Comparison of ENCODE assay signal across 3 fruit fly cellular contexts in genomic region chr3R:19830973-19831372, dm6.
TF ChIP-seq lines count a peak whose summit lies in the region.

No protein-coding gene starts in this region.

- no peak for TF ChIP-seq CTCF in whole organism, embryonic (GFP tag; optimal IDR thresholded peaks at IDR 0.05; lab: Kevin White, UChicago)

TF ChIP-seq in whole organism, embryonic, 481 proteins besides CTCF, POLR2A, EP300 and RAD21 (continues in another document):
- peak; percentile 12 for TF ChIP-seq CG13624 (GFP tag; optimal IDR thresholded peaks at IDR 0.05; lab: Kevin White, UChicago)
- no peak; the same call in 3 of the 4 replicates for TF ChIP-seq Gug (GFP tag; IDR thresholded peaks at IDR 0.05; lab: Robert Waterston, UW)
- no peak for TF ChIP-seq hbn (GFP tag; IDR thresholded peaks at IDR 0.05; lab: Robert Waterston, UW; ENCODE audit: partially characterized antibody)
- TF ChIP-seq CG12219 (GFP tag; optimal IDR thresholded peaks at IDR 0.05; lab: Kevin White, UChicago) = peak; percentile 61
- peak; percentile 1 for TF ChIP-seq schlank (tag; optimal IDR thresholded peaks at IDR 0.05; lab: Kevin White, UChicago)
- TF ChIP-seq CG15514 (GFP tag; optimal IDR thresholded peaks at IDR 0.05; lab: Kevin White, UChicago) = peak; percentile 36
- no peak; the same call in 1 of the 2 replicates for TF ChIP-seq CG9932 (GFP tag; IDR thresholded peaks at IDR 0.05; lab: Robert Waterston, UW)
- peak; percentile 1 for TF ChIP-seq Six4 (GFP tag; optimal IDR thresholded peaks at IDR 0.05; lab: Kevin White, UChicago)
- TF ChIP-seq sqz (GFP tag; optimal IDR thresholded peaks at IDR 0.05; lab: Kevin White, UChicago) = no peak
- TF ChIP-seq CG11560 (tag; IDR thresholded peaks at IDR 0.05; lab: Robert Waterston, UW) = no peak
- no peak for TF ChIP-seq CG9797 (GFP tag; optimal IDR thresholded peaks at IDR 0.05; lab: Kevin White, UChicago)
- TF ChIP-seq fu2 (GFP tag; optimal IDR thresholded peaks at IDR 0.05; lab: Kevin White, UChicago) = no peak
- peak; percentile 47; the same call in 1 of the 2 replicates for TF ChIP-seq ttk (GFP tag; IDR thresholded peaks at IDR 0.05; lab: Robert Waterston, UW)
- TF ChIP-seq Neu2 (GFP tag; optimal IDR thresholded peaks at IDR 0.05; lab: Kevin White, UChicago; ENCODE audit: borderline replicate concordance) = no peak
- TF ChIP-seq CG6791 (GFP tag; IDR thresholded peaks at IDR 0.05; lab: Robert Waterston, UW; ENCODE audit: partially characterized antibody) = no peak
- peak; percentile 62 for TF ChIP-seq bcd (GFP tag; optimal IDR thresholded peaks at IDR 0.05; lab: Kevin White, UChicago)
- TF ChIP-seq Dp (GFP tag; optimal IDR thresholded peaks at IDR 0.05; lab: Kevin White, UChicago) = no peak
- TF ChIP-seq CG31365 (tag; optimal IDR thresholded peaks at IDR 0.05; lab: Kevin White, UChicago) = no peak
- peak; percentile 70; the same call in 1 of the 3 replicates for TF ChIP-seq Mrtf (GFP tag; IDR thresholded peaks at IDR 0.05; lab: Robert Waterston, UW)
- TF ChIP-seq CG17802 (tag; optimal IDR thresholded peaks at IDR 0.05; lab: Kevin White, UChicago) = no peak
- TF ChIP-seq Dek (tag; optimal IDR thresholded peaks at IDR 0.05; lab: Kevin White, UChicago) = peak; percentile 58
- no peak for TF ChIP-seq inv (GFP tag; IDR thresholded peaks at IDR 0.05; lab: Robert Waterston, UW; ENCODE audit: partially characterized antibody)
- peak; percentile 71 for TF ChIP-seq tgo (GFP tag; IDR thresholded peaks at IDR 0.05; lab: Robert Waterston, UW)
- TF ChIP-seq ash1 (GFP tag; optimal IDR thresholded peaks at IDR 0.05; lab: Kevin White, UChicago) = no peak
- no peak for TF ChIP-seq CG8290 (GFP tag; optimal IDR thresholded peaks at IDR 0.05; lab: Kevin White, UChicago)
- TF ChIP-seq CG8290 (tag; optimal IDR thresholded peaks at IDR 0.05; lab: Kevin White, UChicago) = peak in 1 of 2 experiments; percentile 61
- peak; percentile 69; the same call in 1 of the 3 replicates for TF ChIP-seq CG11695 (GFP tag; IDR thresholded peaks at IDR 0.05; lab: Robert Waterston, UW)
- peak; percentile 14 for TF ChIP-seq CG6683 (GFP tag; optimal IDR thresholded peaks at IDR 0.05; lab: Kevin White, UChicago)
- TF ChIP-seq Oli (tag; optimal IDR thresholded peaks at IDR 0.05; lab: Kevin White, UChicago) = peak; percentile 72

TF ChIP-seq in whole organism, prepupa, 60 proteins besides CTCF, POLR2A, EP300 and RAD21:
- peak; percentile 25 for TF ChIP-seq Eip78C (GFP tag; lab: Kevin White, UChicago)
- no peak for TF ChIP-seq cyc (GFP tag; optimal IDR thresholded peaks at IDR 0.05; lab: Kevin White, UChicago)
- TF ChIP-seq svp (GFP tag; lab: Kevin White, UChicago) = peak; percentile 49
- TF ChIP-seq CG6808 (GFP tag; optimal IDR thresholded peaks at IDR 0.05; lab: Kevin White, UChicago) = no peak
- TF ChIP-seq CG16779 (tag; optimal IDR thresholded peaks at IDR 0.05; lab: Kevin White, UChicago) = no peak
- no peak for TF ChIP-seq Sox102F (GFP tag; optimal IDR thresholded peaks at IDR 0.05; lab: Kevin White, UChicago)
- peak; percentile 8 for TF ChIP-seq CG34406 (GFP tag; optimal IDR thresholded peaks at IDR 0.05; lab: Kevin White, UChicago)
TF ChIP-seq in whole organism, prepupa: peak in this region for 3.

TF ChIP-seq in whole organism, wandering third instar larva, 38 proteins besides CTCF, POLR2A, EP300 and RAD21:
- TF ChIP-seq OdsH (GFP tag; optimal IDR thresholded peaks at IDR 0.05; lab: Kevin White, UChicago) (no peak), sv (GFP tag; optimal IDR thresholded peaks at IDR 0.05; lab: Kevin White, UChicago) (peak; percentile 5)

Comparison
In these comparisons a context has a peak if more than half of its experiments do, and no peak if none do; other contexts are left out.
1. Of the 7 proteins assayed by ChIP-seq in both whole organism, embryonic and whole organism, prepupa: peak only in whole organism, embryonic: Blimp-1, CG6854 and Sox102F; only in whole organism, prepupa: none; in both: none; in neither: 4.